Worm (Caenorhabditis elegans) whole organism, L3 larva: Measurements from ENCODE around the gene dbl-1.

Experiments
- R02D3.7 ChIP-seq: fragments of 150-350 bp; optimal IDR thresholded peaks from 2 replicates; lab custom pipeline; 2014; ENCODE audit warnings: missing biosample characterization, missing genetic modification characterization
- ZK546.5 ChIP-seq: sonication (generic microtip); optimal IDR thresholded peaks from 2 replicates; lab custom pipeline; 2017; ENCODE audit warnings: missing biosample characterization, missing genetic modification characterization
- aly-2 ChIP-seq: fragments of 150-350 bp; optimal IDR thresholded peaks from 2 replicates; lab custom pipeline; 2014; ENCODE audit warnings: missing biosample characterization, missing genetic modification characterization
- egl-27 ChIP-seq: sonication (generic microtip); optimal IDR thresholded peaks from 4 replicates; lab custom pipeline; 2017; ENCODE audit warnings: missing biosample characterization, missing genetic modification reagents, missing genetic modification characterization
- elt-1 ChIP-seq: fragments of 150-350 bp; optimal IDR thresholded peaks from 2 replicates; lab custom pipeline; 2014; ENCODE audit warnings: missing biosample characterization, missing genetic modification characterization
- eor-1 ChIP-seq, 2 experiments: fragments of 150-350 bp; optimal IDR thresholded peaks; 2 replicates each; lab custom pipeline; 2014 to 2018; ENCODE audit warnings: missing biosample characterization in 2 of 2, missing genetic modification characterization in 2 of 2
- fos-1 ChIP-seq: fragments of 150-350 bp; optimal IDR thresholded peaks from 2 replicates; lab custom pipeline; 2014; ENCODE audit warnings: missing biosample characterization, missing genetic modification characterization
- lin-15B ChIP-seq: fragments of 150-350 bp; optimal IDR thresholded peaks from 2 replicates; lab custom pipeline; 2014; ENCODE audit warnings: missing biosample characterization, missing genetic modification characterization
- nhr-11 ChIP-seq: fragments of 150-350 bp; optimal IDR thresholded peaks from 2 replicates; lab custom pipeline; 2014; ENCODE audit warnings: missing biosample characterization, missing genetic modification characterization
- nhr-237 ChIP-seq: fragments of 150-350 bp; optimal IDR thresholded peaks from 2 replicates; lab custom pipeline; 2014; ENCODE audit warnings: missing biosample characterization, missing genetic modification characterization
- skn-1 ChIP-seq: fragments of 150-350 bp; optimal IDR thresholded peaks from 2 replicates; lab custom pipeline; 2014; ENCODE audit warnings: missing biosample characterization, missing genetic modification characterization
- unc-39 ChIP-seq: sonication (generic microtip); optimal IDR thresholded peaks from 4 replicates; lab custom pipeline; 2017; ENCODE audit warnings: missing biosample characterization, missing genetic modification characterization
- zag-1 ChIP-seq: fragments of 150-350 bp; optimal IDR thresholded peaks from 2 replicates; lab custom pipeline; 2014; ENCODE audit warnings: missing biosample characterization, missing genetic modification characterization

DNA sequence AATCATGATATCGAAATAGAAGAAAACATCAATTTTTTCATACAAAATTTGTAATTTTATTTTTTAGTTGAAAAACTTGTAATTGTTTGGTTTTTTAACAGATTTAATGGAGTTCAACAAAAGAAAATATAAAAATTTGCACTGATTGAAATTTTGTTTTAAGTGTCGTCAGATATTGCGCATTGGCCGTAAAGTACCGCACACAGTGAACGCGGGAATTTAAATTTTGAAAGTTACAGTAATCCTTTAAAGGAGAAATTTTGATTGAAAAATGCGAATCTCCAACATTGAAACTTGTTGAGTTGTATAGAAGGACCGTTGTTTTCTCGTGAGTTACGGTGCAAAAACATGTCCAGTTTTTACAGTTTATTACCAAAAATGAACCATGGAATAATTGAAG is 35.0 kb downstream of the dbl-1 start:
- TF ChIP-seq unc-39 (tag; lab: Kevin White, UChicago): no peak
- TF ChIP-seq aly-2 (tag; lab: Kevin White, UChicago): no peak
- TF ChIP-seq nhr-237: no peak
- TF ChIP-seq lin-15B: no peak
- no peak for TF ChIP-seq ZK546.5
- no peak for TF ChIP-seq nhr-11 (tag; lab: Kevin White, UChicago)
- TF ChIP-seq eor-1 (tag; optimal IDR thresholded peaks at IDR 0.05; lab: Kevin White, UChicago): no peak
- TF ChIP-seq elt-1 (tag; lab: Kevin White, UChicago): no peak
- TF ChIP-seq zag-1 (tag; lab: Kevin White, UChicago): no peak
- no peak for TF ChIP-seq egl-27 (tag; lab: Kevin White, UChicago)
- no peak for TF ChIP-seq R02D3.7 (tag; lab: Kevin White, UChicago)
- TF ChIP-seq skn-1 (tag; lab: Kevin White, UChicago): no peak
- TF ChIP-seq fos-1 (tag; lab: Kevin White, UChicago): no peak
